Worm (Caenorhabditis elegans): ENCODE data around the gene T25D1.1.

Gene T25D1.1

ce11 chrX:16550551-16550950, 30.9 kb downstream of the T25D1.1 start:
- TF ChIP-seq sox-4 (tag; optimal IDR thresholded peaks at IDR 0.05) (no peak), ama-1 (optimal IDR thresholded peaks at IDR 0.05) (no peak), madf-2 (tag; optimal IDR thresholded peaks at IDR 0.05) (no peak), tbx-2 (tag; optimal IDR thresholded peaks at IDR 0.05) (no peak), unc-42 (tag; optimal IDR thresholded peaks at IDR 0.05) (no peak), mec-3 (tag; optimal IDR thresholded peaks at IDR 0.05; ENCODE audit: borderline replicate concordance) (no peak), ceh-48 (tag; optimal IDR thresholded peaks at IDR 0.05) (no peak), pqm-1 (tag; optimal IDR thresholded peaks at IDR 0.05) (no peak), ceh-18 (tag; optimal IDR thresholded peaks at IDR 0.05) (no peak), ceh-14 (tag; optimal IDR thresholded peaks at IDR 0.05) (no peak), elt-2 (tag; optimal IDR thresholded peaks at IDR 0.05) (no peak), unc-55 (GFP tag; optimal IDR thresholded peaks at IDR 0.05) (no peak), hlh-13 (GFP tag; optimal IDR thresholded peaks at IDR 0.05) (no peak), fkh-6 (tag; optimal IDR thresholded peaks at IDR 0.05) (no peak), zip-5 (tag; optimal IDR thresholded peaks at IDR 0.05) (no peak), lim-6 (tag; optimal IDR thresholded peaks at IDR 0.05) (no peak)

- TF ChIP-seq gmeb-2 (tag; optimal IDR thresholded peaks at IDR 0.05) = peak; percentile 41
- TF ChIP-seq ceh-14 (tag; optimal IDR thresholded peaks at IDR 0.05) = no peak
- no peak for TF ChIP-seq pha-2 (tag; optimal IDR thresholded peaks at IDR 0.05)
- TF ChIP-seq unc-42 (tag; optimal IDR thresholded peaks at IDR 0.05) = no peak
- TF ChIP-seq ttx-3 (tag; optimal IDR thresholded peaks at IDR 0.05) = no peak
- TF ChIP-seq elt-4 (tag; optimal IDR thresholded peaks at IDR 0.05) = no peak
- 0 out of 2 replicates have a peak, but pooled peaks have one; percentile 29 for TF ChIP-seq unc-3 (GFP tag; conservative IDR thresholded peaks at IDR 0.05)
- no peak for TF ChIP-seq unc-3 (tag; optimal IDR thresholded peaks at IDR 0.05)
- no peak for TF ChIP-seq tbx-2 (tag; optimal IDR thresholded peaks at IDR 0.05)
- TF ChIP-seq K09A11.1 (tag; optimal IDR thresholded peaks at IDR 0.05; ENCODE audit: insufficient read depth) = no peak
- TF ChIP-seq unc-86 (tag; optimal IDR thresholded peaks at IDR 0.05) = peak; percentile 6
- no peak for TF ChIP-seq ceh-30 (tag; optimal IDR thresholded peaks at IDR 0.05)
- no peak for TF ChIP-seq tbx-7 (tag; optimal IDR thresholded peaks at IDR 0.05)
- TF ChIP-seq hlh-8 (tag; optimal IDR thresholded peaks at IDR 0.05) = no peak
- TF ChIP-seq npax-4 (tag; optimal IDR thresholded peaks at IDR 0.05) = no peak
- peak; percentile 20 for TF ChIP-seq hlh-13 (GFP tag; optimal IDR thresholded peaks at IDR 0.05)
- peak; percentile 38 for TF ChIP-seq C38D4.7 (GFP tag; optimal IDR thresholded peaks at IDR 0.05)
- no peak for TF ChIP-seq ceh-9 (tag; optimal IDR thresholded peaks at IDR 0.05)
- peak; percentile 12 for TF ChIP-seq ceh-6 (GFP tag; optimal IDR thresholded peaks at IDR 0.05)
- no peak for TF ChIP-seq hlh-15 (tag; optimal IDR thresholded peaks at IDR 0.05)
- peak; percentile 11 for TF ChIP-seq pat-9 (tag; optimal IDR thresholded peaks at IDR 0.05)
- TF ChIP-seq mec-3 (tag; optimal IDR thresholded peaks at IDR 0.05; ENCODE audit: borderline replicate concordance) = no peak
- TF ChIP-seq F13H6.1 (tag; optimal IDR thresholded peaks at IDR 0.05) = no peak
- TF ChIP-seq odd-2 (tag; optimal IDR thresholded peaks at IDR 0.05) = no peak
- no peak for TF ChIP-seq madf-2 (tag; optimal IDR thresholded peaks at IDR 0.05)
- TF ChIP-seq ets-4 (tag; optimal IDR thresholded peaks at IDR 0.05) = no peak
- no peak for TF ChIP-seq fkh-10 (GFP tag; optimal IDR thresholded peaks at IDR 0.05)
- TF ChIP-seq T23F11.4 (GFP tag; optimal IDR thresholded peaks at IDR 0.05) = no peak
- no peak for TF ChIP-seq ahr-1 (tag; optimal IDR thresholded peaks at IDR 0.05)
- peak; percentile 6 for TF ChIP-seq nfya-1 (tag; optimal IDR thresholded peaks at IDR 0.05)
- TF ChIP-seq syd-9 (tag; optimal IDR thresholded peaks at IDR 0.05) = no peak
- no peak for TF ChIP-seq che-1 (tag; optimal IDR thresholded peaks at IDR 0.05)
- TF ChIP-seq sox-2 (GFP tag; IDR thresholded peaks at IDR 0.05) = no peak
Measured at ce11 chrX:16551318-16551717, 31.7 kb downstream of the T25D1.1 start.

Measured in whole organism, late embryonic.